Fruit fly (Drosophila melanogaster): Measurements from ENCODE around the gene CheB38c.

DNA sequence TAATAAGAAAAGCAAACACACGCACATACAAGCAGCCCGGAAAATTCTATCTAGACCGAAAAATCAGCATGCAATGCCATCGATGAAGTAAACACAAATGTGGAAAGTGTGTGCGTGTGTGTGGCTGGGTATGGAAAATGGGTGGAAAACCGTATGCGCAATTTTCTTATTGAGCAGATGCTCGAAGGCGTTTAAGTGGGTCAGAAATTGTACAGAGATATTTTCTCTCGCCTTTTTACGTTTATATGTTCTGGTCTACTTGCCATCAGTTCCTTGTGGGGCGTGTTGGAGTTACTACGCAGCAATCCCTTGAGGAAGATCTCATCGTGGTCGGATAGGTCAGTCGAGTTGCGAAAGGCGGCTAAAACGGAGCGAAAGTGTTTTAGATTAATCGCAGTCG is 24.9 kb downstream of the CheB38c start:
- TF ChIP-seq CG8478 (optimal IDR thresholded peaks at IDR 0.05) (no peak), CTCF (optimal IDR thresholded peaks at IDR 0.05) (no peak)
